Fruit fly (Drosophila melanogaster): ENCODE measurements around the gene Pvf1.

The Pvf1 gene

dm6 chrX:18848338-18849021 lies 16.0 kb downstream of the Pvf1 start, which contains the start of gene shop (continued):
- TF ChIP-seq salr (GFP tag; optimal IDR thresholded peaks at IDR 0.05) (peak; percentile 56 to 87), CG34406 (GFP tag; optimal IDR thresholded peaks at IDR 0.05) (peak; percentile 90), Eip78C (GFP tag) (peak; percentile 98), eg (GFP tag; IDR thresholded peaks at IDR 0.05) (peak; percentile 70), fd85E (GFP tag; optimal IDR thresholded peaks at IDR 0.05) (peak; percentile 66), CG11294 (GFP tag; IDR thresholded peaks at IDR 0.05) (peak; percentile 44; the same call in 1 of the 2 replicates), net (GFP tag; optimal IDR thresholded peaks at IDR 0.05) (peak; percentile 86), CG32006 (GFP tag; optimal IDR thresholded peaks at IDR 0.05) (peak; percentile 94), CG10631 (GFP tag; optimal IDR thresholded peaks at IDR 0.05) (peak; percentile 90), CG6854 (GFP tag; optimal IDR thresholded peaks at IDR 0.05) (peak; percentile 58)

dm6 chrX:18849022-18849368 lies 16.5 kb downstream of the Pvf1 start:
- TF ChIP-seq fkh (GFP tag; optimal IDR thresholded peaks at IDR 0.05) (peak; percentile 77), CG34406 (GFP tag; optimal IDR thresholded peaks at IDR 0.05) (no peak), CG8119 (GFP tag; IDR thresholded peaks at IDR 0.05) (0 out of 3 replicates have a peak, but pooled peaks have one; percentile 2), CG10669 (GFP tag; optimal IDR thresholded peaks at IDR 0.05) (no peak)

DNA sequence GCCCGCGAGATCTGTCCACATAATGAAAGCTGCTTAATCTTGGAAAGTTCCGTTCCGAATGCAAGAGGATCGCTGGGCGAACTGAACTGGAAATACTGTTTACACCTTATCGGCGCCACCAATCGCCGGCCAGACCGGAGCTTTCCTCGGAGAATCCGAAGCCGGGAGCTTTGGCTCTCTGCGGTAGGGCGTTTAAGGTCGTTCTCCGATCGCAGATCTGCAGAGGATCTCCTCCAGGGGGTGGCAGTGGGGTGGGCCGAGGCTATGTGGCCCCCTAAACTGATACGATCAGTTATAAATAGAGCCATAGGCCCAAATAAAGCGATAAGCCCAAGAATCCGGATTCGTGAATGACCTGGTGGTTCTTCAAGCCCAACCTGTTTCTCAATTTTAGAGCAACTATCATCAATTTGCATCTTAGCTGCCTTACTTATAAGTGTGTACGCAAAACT lies 24.9 kb downstream of the Pvf1 start, which contains the start of gene CG7322:
CG7322 (minus strand) TSS at position 402 of the 452 bp plus-strand sequence.
- TF ChIP-seq CG6854 (GFP tag; optimal IDR thresholded peaks at IDR 0.05) (peak; percentile 6), CG1621 (tag; optimal IDR thresholded peaks at IDR 0.05) (peak; percentile 49), Sox102F (GFP tag; optimal IDR thresholded peaks at IDR 0.05) (no peak), svp (GFP tag) (peak; percentile 98), Eip78C (GFP tag) (peak; percentile 32), topi (GFP tag; optimal IDR thresholded peaks at IDR 0.05) (no peak), spab (GFP tag; optimal IDR thresholded peaks at IDR 0.05) (no peak), Ets96B (tag; optimal IDR thresholded peaks at IDR 0.05) (no peak), Eip75B (GFP tag; optimal IDR thresholded peaks at IDR 0.05) (no peak), net (GFP tag; optimal IDR thresholded peaks at IDR 0.05) (no peak)

- peak; percentile 10 for TF ChIP-seq lz (GFP tag; optimal IDR thresholded peaks at IDR 0.05)
- TF ChIP-seq cyc (GFP tag; optimal IDR thresholded peaks at IDR 0.05) = peak; percentile 5
- TF ChIP-seq Hr4 (GFP tag; optimal IDR thresholded peaks at IDR 0.05) = no peak
- no peak for TF ChIP-seq Met (GFP tag; optimal IDR thresholded peaks at IDR 0.05)
- peak; percentile 33 for TF ChIP-seq esn (GFP tag; optimal IDR thresholded peaks at IDR 0.05)
- no peak for TF ChIP-seq Gug (GFP tag; IDR thresholded peaks at IDR 0.05)
- TF ChIP-seq CG8119 (GFP tag; IDR thresholded peaks at IDR 0.05) = no peak
- peak; percentile 31 for TF ChIP-seq CG31627 (GFP tag; optimal IDR thresholded peaks at IDR 0.05)
- TF ChIP-seq vri (GFP tag; optimal IDR thresholded peaks at IDR 0.05) = no peak
- no peak for TF ChIP-seq CG6808 (GFP tag; optimal IDR thresholded peaks at IDR 0.05)
- TF ChIP-seq achi (GFP tag; optimal IDR thresholded peaks at IDR 0.05) = peak; percentile 83
Measured at dm6 chrX:18857916-18858315, 25.4 kb downstream of the Pvf1 start, which contains the start of gene Usp39. Gene Usp39 (plus strand): TSS chrX:18858203.

dm6 chrX:18860074-18860473 lies 27.6 kb downstream of the Pvf1 start, which contains the start of gene CG32544:
Gene CG32544 (plus strand): TSS chrX:18860284.
- no peak for TF ChIP-seq cyc (GFP tag; optimal IDR thresholded peaks at IDR 0.05)
- TF ChIP-seq CG6276 (GFP tag; optimal IDR thresholded peaks at IDR 0.05) = no peak
- TF ChIP-seq CG16779 (tag; optimal IDR thresholded peaks at IDR 0.05) = no peak
- TF ChIP-seq Eip93F (GFP tag; optimal IDR thresholded peaks at IDR 0.05) = no peak
- no peak for TF ChIP-seq CG32006 (GFP tag; optimal IDR thresholded peaks at IDR 0.05)

All from whole organism, prepupa.